Fruit fly (Drosophila melanogaster): ENCODE measurements around the gene CG9525.
A peak's percentile ranks its signal among the peaks of the same experiment; 100 is the strongest.

Gene CG9525

DNA sequence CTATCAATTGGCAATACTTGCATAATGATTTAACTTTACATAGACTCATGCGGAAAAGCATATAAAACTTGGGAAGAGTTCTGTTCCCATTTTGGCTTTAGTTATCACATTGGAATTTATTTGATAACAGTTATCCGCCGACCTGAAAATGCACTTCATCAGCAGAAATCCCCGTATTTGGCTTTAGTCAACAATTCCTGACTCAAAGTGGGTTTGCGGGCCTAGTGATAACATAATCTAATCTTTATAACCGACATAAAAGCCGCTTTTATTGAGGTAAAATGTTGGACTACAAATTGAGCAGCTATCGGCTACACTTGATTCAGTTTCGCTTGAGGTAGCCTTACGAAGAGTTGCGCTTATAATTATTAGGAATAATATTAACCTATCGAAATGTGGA lies 48.1 kb upstream of the CG9525 start, which contains the start of gene CG9568 (continued):
- peak; percentile 54 for TF ChIP-seq CG34376 (GFP tag; optimal IDR thresholded peaks at IDR 0.05)
- peak; percentile 7 for TF ChIP-seq CG3281 (GFP tag; optimal IDR thresholded peaks at IDR 0.05)
- peak; percentile 19 for TF ChIP-seq sug (tag; optimal IDR thresholded peaks at IDR 0.05)
- TF ChIP-seq CG12391 (tag; optimal IDR thresholded peaks at IDR 0.05): no peak
- TF ChIP-seq Pdp1 (GFP tag; optimal IDR thresholded peaks at IDR 0.05): peak in 1 of 2 experiments; percentile 38
- no peak for TF ChIP-seq HLHmδ (GFP tag; optimal IDR thresholded peaks at IDR 0.05)
- TF ChIP-seq Deaf1 (tag; optimal IDR thresholded peaks at IDR 0.05): no peak
- peak; percentile 6 for TF ChIP-seq odd (GFP tag; optimal IDR thresholded peaks at IDR 0.05)
- TF ChIP-seq CG12769 (tag; optimal IDR thresholded peaks at IDR 0.05): peak; percentile 13
- peak; percentile 2 for TF ChIP-seq PHDP (tag; optimal IDR thresholded peaks at IDR 0.05)
- TF ChIP-seq Doc2 (GFP tag; IDR thresholded peaks at IDR 0.05): no peak
- peak; percentile 9 for TF ChIP-seq ATbp (GFP tag; optimal IDR thresholded peaks at IDR 0.05)
- TF ChIP-seq Lhr (GFP tag; optimal IDR thresholded peaks at IDR 0.05): no peak
- no peak for TF ChIP-seq btn (GFP tag; optimal IDR thresholded peaks at IDR 0.05)
- TF ChIP-seq CG6813 (GFP tag; optimal IDR thresholded peaks at IDR 0.05): peak; percentile 17
- peak; percentile 18 for TF ChIP-seq lab (GFP tag; optimal IDR thresholded peaks at IDR 0.05)
- peak; percentile 49 for TF ChIP-seq exex (tag; optimal IDR thresholded peaks at IDR 0.05)
- TF ChIP-seq unpg (GFP tag; optimal IDR thresholded peaks at IDR 0.05): peak; percentile 5
- TF ChIP-seq D19B (GFP tag; optimal IDR thresholded peaks at IDR 0.05): peak; percentile 22
- peak; percentile 2 for TF ChIP-seq CG17385 (GFP tag; optimal IDR thresholded peaks at IDR 0.05)
- TF ChIP-seq CG11456 (GFP tag; IDR thresholded peaks at IDR 0.05): no peak
- TF ChIP-seq ab (GFP tag; optimal IDR thresholded peaks at IDR 0.05): no peak
- TF ChIP-seq fd64A (GFP tag; optimal IDR thresholded peaks at IDR 0.05): peak; percentile 7
- TF ChIP-seq Med (GFP tag): peak; percentile 53
- TF ChIP-seq ash1 (GFP tag; optimal IDR thresholded peaks at IDR 0.05): no peak
- peak; percentile 47 for TF ChIP-seq mirr (GFP tag; optimal IDR thresholded peaks at IDR 0.05)
- TF ChIP-seq CG12299 (tag; optimal IDR thresholded peaks at IDR 0.05): no peak
- peak; percentile 37; the same call in 1 of the 2 replicates for TF ChIP-seq GATAe (GFP tag; conservative IDR thresholded peaks at IDR 0.05)
- TF ChIP-seq sd (tag; optimal IDR thresholded peaks at IDR 0.05): peak; percentile 80
- TF ChIP-seq dan (GFP tag; IDR thresholded peaks at IDR 0.05): no peak
- no peak for TF ChIP-seq CG18619 (GFP tag; optimal IDR thresholded peaks at IDR 0.05)
- TF ChIP-seq Asciz (GFP tag; optimal IDR thresholded peaks at IDR 0.05): peak; percentile 2
- no peak for TF ChIP-seq ac (GFP tag; optimal IDR thresholded peaks at IDR 0.05)
- peak; percentile 48 for TF ChIP-seq CG12071 (GFP tag; optimal IDR thresholded peaks at IDR 0.05)
- no peak for TF ChIP-seq CG1602 (GFP tag; optimal IDR thresholded peaks at IDR 0.05)
- no peak for TF ChIP-seq CG31365 (tag; optimal IDR thresholded peaks at IDR 0.05)
- TF ChIP-seq sens (GFP tag): peak; percentile 42
- TF ChIP-seq Chrac-16 (GFP tag; optimal IDR thresholded peaks at IDR 0.05): no peak
- TF ChIP-seq Ptx1 (GFP tag; IDR thresholded peaks at IDR 0.05): no peak
- no peak for TF ChIP-seq CG11696 (GFP tag; IDR thresholded peaks at IDR 0.05)
- peak; percentile 14 for TF ChIP-seq BtbVII (GFP tag; optimal IDR thresholded peaks at IDR 0.05)
- no peak for TF ChIP-seq knrl (GFP tag; IDR thresholded peaks at IDR 0.05; ENCODE audit: partially characterized antibody)
- TF ChIP-seq crc (GFP tag; optimal IDR thresholded peaks at IDR 0.05): no peak
- TF ChIP-seq CG11085 (GFP tag; IDR thresholded peaks at IDR 0.05): no peak
- peak; percentile 17 for TF ChIP-seq CG2678 (tag; optimal IDR thresholded peaks at IDR 0.05)

Data from whole organism, embryonic.